Worm (Caenorhabditis elegans): ENCODE measurements around the gene nhr-38.

nhr-38 gene

ce11 chrIV:9756647-9757424 is 46.8 kb downstream of the nhr-38 start (continued):
- TF ChIP-seq mdl-1 (tag; optimal IDR thresholded peaks at IDR 0.05) (peak in 1 of 2 experiments; percentile 57), mep-1 (tag; optimal IDR thresholded peaks at IDR 0.05) (peak; percentile 39), ceh-28 (tag; optimal IDR thresholded peaks at IDR 0.05) (no peak), F49E8.2 (tag; optimal IDR thresholded peaks at IDR 0.05; ENCODE audit: borderline replicate concordance) (no peak), ztf-11 (tag; optimal IDR thresholded peaks at IDR 0.05) (no peak), skn-1 (tag; optimal IDR thresholded peaks at IDR 0.05) (no peak)

ce11 chrIV:9757425-9757740 is 47.4 kb downstream of the nhr-38 start, which contains the start of gene nhr-97:
nhr-97 (plus strand) TSS chrIV:9757641.
- TF ChIP-seq hlh-30 (tag; optimal IDR thresholded peaks at IDR 0.05; ENCODE audit: insufficient read depth), result no peak
- TF ChIP-seq egl-43 (GFP tag; IDR thresholded peaks at IDR 0.05), result no peak
- no peak for TF ChIP-seq nhr-102 (tag; optimal IDR thresholded peaks at IDR 0.05)
- TF ChIP-seq aly-2 (tag; optimal IDR thresholded peaks at IDR 0.05), result no peak
- no peak for TF ChIP-seq daf-12 (tag; optimal IDR thresholded peaks at IDR 0.05)
- TF ChIP-seq lin-29 (GFP tag; IDR thresholded peaks at IDR 0.05), result no peak
- TF ChIP-seq tag-97 (GFP tag; IDR thresholded peaks at IDR 0.05), result no peak
- TF ChIP-seq T26A8.4 (GFP tag; IDR thresholded peaks at IDR 0.05), result no peak
- TF ChIP-seq attf-4 (tag; optimal IDR thresholded peaks at IDR 0.05), result no peak
- TF ChIP-seq ctbp-1 (GFP tag; IDR thresholded peaks at IDR 0.05), result no peak
- no peak for TF ChIP-seq pha-4 (GFP tag; IDR thresholded peaks at IDR 0.05)
- no peak for TF ChIP-seq pha-4 (tag; optimal IDR thresholded peaks at IDR 0.05)
- no peak for TF ChIP-seq ztf-7 (tag; optimal IDR thresholded peaks at IDR 0.05)
- TF ChIP-seq unc-62 (GFP tag; optimal IDR thresholded peaks at IDR 0.05 in 1 of 2), result no peak
- no peak for TF ChIP-seq unc-62 (tag; optimal IDR thresholded peaks at IDR 0.05)
- no peak for TF ChIP-seq Y5F2A.4 (GFP tag; optimal IDR thresholded peaks at IDR 0.05)
- no peak for TF ChIP-seq nhr-48 (tag; optimal IDR thresholded peaks at IDR 0.05)
- TF ChIP-seq F37D6.2 (tag; optimal IDR thresholded peaks at IDR 0.05), result no peak
- no peak for TF ChIP-seq daf-19 (GFP tag; conservative IDR thresholded peaks at IDR 0.05)
- TF ChIP-seq ceh-44 (GFP tag; IDR thresholded peaks at IDR 0.05), result no peak
- TF ChIP-seq dpl-1 (GFP tag; optimal IDR thresholded peaks at IDR 0.05), result no peak

DNA sequence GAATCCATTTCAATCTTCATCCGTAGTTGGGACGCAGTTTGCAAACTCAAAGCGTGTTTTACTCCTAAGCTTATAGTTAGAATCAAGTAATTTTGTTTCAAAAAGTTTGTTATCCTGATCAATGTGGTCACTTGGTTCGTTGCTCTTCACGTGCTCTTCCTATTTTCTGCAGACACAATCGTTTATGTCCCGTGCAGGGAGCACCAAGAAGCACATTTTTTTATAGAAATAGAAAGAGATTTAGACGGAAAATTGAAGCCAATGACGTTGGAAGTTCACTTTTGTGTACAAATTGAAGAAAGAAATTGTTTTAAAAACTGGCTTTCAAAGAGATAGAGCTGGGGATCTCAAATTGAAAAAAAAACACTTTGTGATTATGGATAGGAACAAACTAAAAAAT is 51.8 kb downstream of the nhr-38 start:
- TF ChIP-seq lin-29 (GFP tag; IDR thresholded peaks at IDR 0.05) (no peak), daf-16 (GFP tag; optimal IDR thresholded peaks at IDR 0.05) (no peak), daf-16 (tag; optimal IDR thresholded peaks at IDR 0.05) (no peak), hlh-11 (tag; optimal IDR thresholded peaks at IDR 0.05) (peak; percentile 21), nhr-76 (tag; optimal IDR thresholded peaks at IDR 0.05) (no peak), T20F7.1 (GFP tag; optimal IDR thresholded peaks at IDR 0.05) (peak; percentile 19), hlh-30 (tag; optimal IDR thresholded peaks at IDR 0.05; ENCODE audit: insufficient read depth) (peak; percentile 67), dve-1 (tag; optimal IDR thresholded peaks at IDR 0.05; ENCODE audit: insufficient read depth) (peak; percentile 19), aha-1 (tag) (peak; percentile 46)

All from whole organism, L4 larva.